Worm (Caenorhabditis elegans): ENCODE measurements around the gene lin-25.

The lin-25 gene

ce11 chrV:12670607-12671006 is 20.9 kb downstream of the lin-25 start, which contains the start of gene srx-116 (continued):
- TF ChIP-seq bed-2 (GFP tag; IDR thresholded peaks at IDR 0.05) = no peak
- TF ChIP-seq ceh-40 (GFP tag; IDR thresholded peaks at IDR 0.05) = no peak
- TF ChIP-seq egl-44 (GFP tag; IDR thresholded peaks at IDR 0.05) = no peak
- no peak for TF ChIP-seq T07F8.4 (tag; optimal IDR thresholded peaks at IDR 0.05)
- no peak for TF ChIP-seq Y53G8AR.9 (GFP tag; conservative IDR thresholded peaks at IDR 0.05)

ce11 chrV:12673745-12674144 is 24.0 kb downstream of the lin-25 start:
- no peak for TF ChIP-seq ccch-3 (GFP tag; optimal IDR thresholded peaks at IDR 0.05)
- TF ChIP-seq attf-3 (GFP tag; conservative IDR thresholded peaks at IDR 0.05) = no peak
- no peak for TF ChIP-seq nfya-2 (GFP tag; IDR thresholded peaks at IDR 0.05)
- no peak for TF ChIP-seq efl-1 (GFP tag; optimal IDR thresholded peaks at IDR 0.05)
- no peak for TF ChIP-seq lin-26 (GFP tag; IDR thresholded peaks at IDR 0.05)
- TF ChIP-seq Y53F4B.3 (GFP tag; IDR thresholded peaks at IDR 0.05) = no peak
- no peak for TF ChIP-seq F23B12.7 (tag; optimal IDR thresholded peaks at IDR 0.05; ENCODE audit: insufficient read depth)
- TF ChIP-seq nhr-27 (tag; optimal IDR thresholded peaks at IDR 0.05) = no peak
- TF ChIP-seq B0261.1 (tag; optimal IDR thresholded peaks at IDR 0.05) = no peak
- TF ChIP-seq ceh-27 (GFP tag; optimal IDR thresholded peaks at IDR 0.05) = no peak
- TF ChIP-seq egl-44 (GFP tag; IDR thresholded peaks at IDR 0.05) = no peak
- no peak for TF ChIP-seq nhr-80 (tag; optimal IDR thresholded peaks at IDR 0.05)
- TF ChIP-seq ceh-91 (GFP tag; IDR thresholded peaks at IDR 0.05) = no peak
- no peak for TF ChIP-seq T07F8.4 (tag; optimal IDR thresholded peaks at IDR 0.05)
- no peak for TF ChIP-seq bed-2 (GFP tag; IDR thresholded peaks at IDR 0.05)
- no peak for TF ChIP-seq C17E4.6 (GFP tag; IDR thresholded peaks at IDR 0.05)
- no peak for TF ChIP-seq F57C9.4 (tag; optimal IDR thresholded peaks at IDR 0.05)

ce11 chrV:12676299-12676698 is 26.6 kb downstream of the lin-25 start:
- TF ChIP-seq nhr-179 (tag; optimal IDR thresholded peaks at IDR 0.05) = no peak

- TF ChIP-seq C17E4.6 (GFP tag; IDR thresholded peaks at IDR 0.05) (no peak), madf-8 (GFP tag; conservative IDR thresholded peaks at IDR 0.05) (no peak), C06A6.2 (GFP tag; conservative IDR thresholded peaks at IDR 0.05) (no peak), egl-18 (GFP tag; IDR thresholded peaks at IDR 0.05) (no peak), snpc-1.3 (tag; optimal IDR thresholded peaks at IDR 0.05; ENCODE audit: insufficient read depth) (no peak), dpl-1 (GFP tag; optimal IDR thresholded peaks at IDR 0.05) (no peak), let-526 (GFP tag; IDR thresholded peaks at IDR 0.05) (no peak), K11D2.4 (GFP tag; IDR thresholded peaks at IDR 0.05) (no peak), him-1 (tag; optimal IDR thresholded peaks at IDR 0.05) (no peak), hmg-1.2 (GFP tag; IDR thresholded peaks at IDR 0.05) (no peak), tbx-9 (tag; optimal IDR thresholded peaks at IDR 0.05; ENCODE audit: borderline replicate concordance) (no peak), pbrm-1 (GFP tag; IDR thresholded peaks at IDR 0.05) (no peak), F57A8.1 (GFP tag; optimal IDR thresholded peaks at IDR 0.05) (no peak), rpc-1 (optimal IDR thresholded peaks at IDR 0.05) (no peak), rpc-1 (tag; optimal IDR thresholded peaks at IDR 0.05) (no peak), rec-8 (tag; optimal IDR thresholded peaks at IDR 0.05) (no peak), attf-3 (GFP tag; conservative IDR thresholded peaks at IDR 0.05) (no peak), T07F8.4 (tag; optimal IDR thresholded peaks at IDR 0.05) (no peak), snpc-4 (GFP tag; optimal IDR thresholded peaks at IDR 0.05) (no peak), snpc-4 (tag; optimal IDR thresholded peaks at IDR 0.05) (no peak)
Measured at ce11 chrV:12679292-12679691, 29.6 kb downstream of the lin-25 start.
